Fruit fly (Drosophila melanogaster) whole organism, embryonic: ENCODE data around the gene Scox.

Experiments
- Awh ChIP-seq: fragments of 200-800 bp; sonication (Bioruptor generic); IDR thresholded peaks from 2 replicates; pipeline ENCODE4, ENCODE4 v1.3.6; 2022; ENCODE audit warnings: missing biosample characterization, missing genetic modification characterization
- CG10267 ChIP-seq: fragments of 200-800 bp; sonication (Bioruptor generic); optimal IDR thresholded peaks from 2 replicates; lab custom pipeline; 2018; ENCODE audit warnings: missing biosample characterization, mild to moderate bottlenecking, missing genetic modification characterization, moderate library complexity
- CG11398 ChIP-seq: fragments of 200-800 bp; sonication (Bioruptor generic); optimal IDR thresholded peaks from 2 replicates; lab custom pipeline; 2016; ENCODE audit warnings: missing biosample characterization, missing genetic modification characterization
- CG11504 ChIP-seq: fragments of 200-800 bp; sonication (Bioruptor generic); optimal IDR thresholded peaks from 3 replicates; lab custom pipeline; 2019; ENCODE audit warnings: missing biosample characterization, mild to moderate bottlenecking, missing genetic modification characterization, moderate library complexity
- CG13624 ChIP-seq: fragments of 200-800 bp; sonication (Bioruptor generic); optimal IDR thresholded peaks from 2 replicates; lab custom pipeline; 2016; ENCODE audit warnings: missing biosample characterization, missing genetic modification characterization
- CG13775 ChIP-seq: fragments of 200-800 bp; sonication (Bioruptor generic); optimal IDR thresholded peaks from 3 replicates; lab custom pipeline; 2017; ENCODE audit warnings: missing biosample characterization, mild to moderate bottlenecking, missing genetic modification characterization
- CG14050 ChIP-seq: fragments of 200-800 bp; sonication (Bioruptor generic); IDR thresholded peaks from 3 replicates; pipeline ENCODE4 v1.3.6; 2022; ENCODE audit warnings: missing biosample characterization, missing genetic modification characterization
- CG15514 ChIP-seq: fragments of 200-800 bp; sonication (Bioruptor generic); optimal IDR thresholded peaks from 3 replicates; lab custom pipeline; 2017; ENCODE audit warnings: missing biosample characterization, missing genetic modification characterization, mild to moderate bottlenecking, moderate library complexity, missing genetic modification reagents
- CG17361 ChIP-seq: fragments of 200-800 bp; sonication (Bioruptor generic); IDR thresholded peaks from 3 replicates; pipeline ENCODE4 v1.3.6; 2022; ENCODE audit warnings: missing biosample characterization, missing genetic modification characterization
- CG18476 ChIP-seq: fragments of 200-800 bp; sonication (Bioruptor generic); optimal IDR thresholded peaks from 2 replicates; lab custom pipeline; 2016; ENCODE audit warnings: missing biosample characterization, mild to moderate bottlenecking, missing genetic modification characterization
- CG2120 ChIP-seq: fragments of 200-800 bp; sonication (Bioruptor generic); optimal IDR thresholded peaks from 3 replicates; lab custom pipeline; 2016; ENCODE audit warnings: missing biosample characterization, missing genetic modification characterization
- CG2678 ChIP-seq: fragments of 200-800 bp; sonication (Bioruptor generic); optimal IDR thresholded peaks from 3 replicates; lab custom pipeline; 2019; ENCODE audit warnings: missing biosample characterization, mild to moderate bottlenecking, missing genetic modification characterization, moderate library complexity
- CG31388 ChIP-seq: fragments of 200-800 bp; sonication (Bioruptor generic); optimal IDR thresholded peaks from 2 replicates; lab custom pipeline; 2016; ENCODE audit warnings: missing biosample characterization, missing genetic modification characterization
- CG4707 ChIP-seq: fragments of 200-800 bp; sonication (Bioruptor generic); optimal IDR thresholded peaks from 2 replicates; lab custom pipeline; 2018; ENCODE audit warnings: missing biosample characterization, mild to moderate bottlenecking, missing genetic modification characterization, moderate library complexity
- CG6791 ChIP-seq: fragments of 200-800 bp; sonication (Bioruptor generic); IDR thresholded peaks from 3 replicates; pipeline ENCODE4 v1.3.6; 2022; ENCODE audit warnings: missing biosample characterization, missing genetic modification characterization; ENCODE audit not compliant: partially characterized antibody
- CG7786 ChIP-seq: fragments of 200-800 bp; sonication (Bioruptor generic); optimal IDR thresholded peaks from 2 replicates; lab custom pipeline; 2016; ENCODE audit warnings: missing biosample characterization, missing genetic modification characterization
- CG8478 ChIP-seq: fragments of >200 bp; optimal IDR thresholded peaks from 2 replicates; lab custom pipeline; 2018
- CG8924 ChIP-seq: fragments of 200-800 bp; optimal IDR thresholded peaks from 3 replicates; lab custom pipeline; 2019; ENCODE audit warnings: missing biosample characterization, mild to moderate bottlenecking, missing genetic modification characterization, moderate library complexity
- Chrac-16 ChIP-seq: fragments of 200-800 bp; sonication (Bioruptor generic); optimal IDR thresholded peaks from 3 replicates; lab custom pipeline; 2016; ENCODE audit warnings: missing biosample characterization, missing genetic modification characterization
- Gsc ChIP-seq: fragments of 200-800 bp; sonication (Bioruptor generic); IDR thresholded peaks from 2 replicates; pipeline ENCODE4 v1.3.6; 2022; ENCODE audit warnings: missing biosample characterization, missing genetic modification characterization
- Lhr ChIP-seq: fragments of 200-800 bp; sonication (Bioruptor generic); optimal IDR thresholded peaks from 3 replicates; lab custom pipeline; 2017; ENCODE audit warnings: mild to moderate bottlenecking, missing biosample characterization, missing genetic modification reagents, missing genetic modification characterization
- Sox100B ChIP-seq: fragments of 200-800 bp; sonication (Bioruptor generic); optimal IDR thresholded peaks from 3 replicates; lab custom pipeline; 2018; ENCODE audit warnings: missing biosample characterization, mild to moderate bottlenecking, missing genetic modification characterization
- abd-A ChIP-seq: fragments of 200-800 bp; sonication (Bioruptor generic); optimal IDR thresholded peaks from 3 replicates; lab custom pipeline; 2019; ENCODE audit warnings: missing biosample characterization, mild to moderate bottlenecking, missing genetic modification characterization, moderate library complexity
- bsh ChIP-seq, 2 experiments: fragments of 200-800 bp; sonication (Bioruptor generic); optimal IDR thresholded peaks; 2 replicates each; lab custom pipeline; 2017 to 2018; ENCODE audit warnings: mild to moderate bottlenecking in 2 of 2, missing biosample characterization in 2 of 2, missing genetic modification characterization in 2 of 2, moderate library complexity in 1 of 2
- chinmo ChIP-seq: fragments of 200-800 bp; sonication (Bioruptor generic); IDR thresholded peaks from 4 replicates; pipeline ENCODE4 v1.3.6; 2022; ENCODE audit warnings: missing biosample characterization, missing genetic modification characterization; ENCODE audit not compliant: partially characterized antibody
- chm ChIP-seq: fragments of 200-800 bp; sonication (Bioruptor generic); IDR thresholded peaks from 2 replicates; pipeline ENCODE4 v1.3.6; 2022; ENCODE audit warnings: missing biosample characterization, missing genetic modification characterization
- dati ChIP-seq: fragments of 200-800 bp; sonication (Bioruptor generic); IDR thresholded peaks from 2 replicates; pipeline ENCODE4 v1.3.6; 2022; ENCODE audit warnings: missing biosample characterization, missing genetic modification characterization
- fd64A ChIP-seq: fragments of 200-800 bp; sonication (Bioruptor generic); optimal IDR thresholded peaks from 3 replicates; lab custom pipeline; 2018; ENCODE audit warnings: missing biosample characterization, mild to moderate bottlenecking, missing genetic modification characterization
- fu2 ChIP-seq: fragments of 200-800 bp; sonication (Bioruptor generic); optimal IDR thresholded peaks from 2 replicates; lab custom pipeline; 2016; ENCODE audit warnings: missing biosample characterization, missing genetic modification characterization
- gcm ChIP-seq: fragments of 200-800 bp; sonication (Bioruptor generic); optimal IDR thresholded peaks from 2 replicates; lab custom pipeline; 2019; ENCODE audit warnings: missing biosample characterization, mild to moderate bottlenecking, missing genetic modification characterization, moderate library complexity
- gem ChIP-seq: fragments of 200-800 bp; sonication (Bioruptor generic); optimal IDR thresholded peaks from 2 replicates; lab custom pipeline; 2019; ENCODE audit warnings: missing biosample characterization, mild to moderate bottlenecking, missing genetic modification characterization, moderate library complexity
- jing ChIP-seq: fragments of 200-800 bp; sonication (Bioruptor generic); optimal IDR thresholded peaks from 2 replicates; lab custom pipeline; 2018; ENCODE audit warnings: missing biosample characterization, mild to moderate bottlenecking, missing genetic modification characterization
- lilli ChIP-seq: fragments of 200-800 bp; sonication (Bioruptor generic); optimal IDR thresholded peaks from 3 replicates; lab custom pipeline; 2016; ENCODE audit warnings: missing biosample characterization, missing genetic modification characterization
- lov ChIP-seq, 2 experiments: fragments of 200-800 bp in 1 of 2; fragments of >200 bp in 1 of 2; sonication (Bioruptor generic) in 1 of 2; IDR thresholded peaks in 1 of 2; optimal IDR thresholded peaks in 1 of 2; 2 replicates in 1 of 2; 3 replicates in 1 of 2; pipeline versions ENCODE4 v1.3.6 to Lab custom; 2017 to 2022; ENCODE audit warnings: missing biosample characterization in 1 of 2, missing genetic modification characterization in 1 of 2
- mirr ChIP-seq: fragments of 200-800 bp; sonication (Bioruptor generic); optimal IDR thresholded peaks from 3 replicates; lab custom pipeline; 2018; ENCODE audit warnings: missing biosample characterization, mild to moderate bottlenecking, missing genetic modification characterization
- nerfin-1 ChIP-seq: fragments of 200-800 bp; sonication (Bioruptor generic); optimal IDR thresholded peaks from 3 replicates; lab custom pipeline; 2019; ENCODE audit warnings: missing biosample characterization, mild to moderate bottlenecking, missing genetic modification characterization, moderate library complexity
- onecut ChIP-seq: fragments of 200-800 bp; sonication (Bioruptor generic); IDR thresholded peaks from 2 replicates; pipeline ENCODE4 v1.3.6; 2022; ENCODE audit warnings: missing biosample characterization, missing genetic modification characterization
- peb ChIP-seq: fragments of 200-800 bp; sonication (Bioruptor generic); IDR thresholded peaks from 2 replicates; pipeline ENCODE4 v1.3.6; 2022; ENCODE audit warnings: missing biosample characterization, missing genetic modification characterization
- pfk ChIP-seq: fragments of 200-800 bp; sonication (Bioruptor generic); optimal IDR thresholded peaks from 2 replicates; lab custom pipeline; 2018; ENCODE audit warnings: missing biosample characterization, mild to moderate bottlenecking, missing genetic modification characterization, moderate library complexity
- pho ChIP-seq: fragments of 200-800 bp; sonication (Bioruptor generic); optimal IDR thresholded peaks from 2 replicates; lab custom pipeline; 2016; ENCODE audit warnings: missing biosample characterization, missing genetic modification characterization
- ranshi ChIP-seq: fragments of 200-800 bp; sonication (Bioruptor generic); IDR thresholded peaks from 2 replicates; pipeline ENCODE4 v1.3.6; 2022; ENCODE audit warnings: missing biosample characterization, missing genetic modification characterization
- seq ChIP-seq: fragments of 200-800 bp; sonication (Bioruptor generic); IDR thresholded peaks from 2 replicates; pipeline ENCODE4 v1.3.6; 2022; ENCODE audit warnings: missing biosample characterization, missing genetic modification characterization
- sisA ChIP-seq: fragments of 200-800 bp; sonication (Bioruptor generic); IDR thresholded peaks from 2 replicates; pipeline ENCODE4 v1.3.6; 2022; ENCODE audit warnings: missing biosample characterization, missing genetic modification characterization
- sqz ChIP-seq: fragments of 200-800 bp; sonication (Bioruptor generic); optimal IDR thresholded peaks from 3 replicates; lab custom pipeline; 2018; ENCODE audit warnings: missing biosample characterization, mild to moderate bottlenecking, missing genetic modification characterization
- sug ChIP-seq: fragments of 200-800 bp; optimal IDR thresholded peaks from 2 replicates; lab custom pipeline; 2019; ENCODE audit warnings: missing biosample characterization, mild to moderate bottlenecking, missing genetic modification characterization, moderate library complexity
- tll ChIP-seq, 2 experiments: fragments of 200-800 bp in 1 of 2; fragments of >200 bp in 1 of 2; sonication (Bioruptor generic) in 1 of 2; optimal IDR thresholded peaks; 2 replicates each; lab custom pipeline; 2017 to 2019; ENCODE audit warnings: missing biosample characterization in 2 of 2, missing genetic modification characterization in 2 of 2, mild to moderate bottlenecking in 1 of 2, moderate library complexity in 1 of 2
- trem ChIP-seq: fragments of 200-800 bp; optimal IDR thresholded peaks from 3 replicates; lab custom pipeline; 2019; ENCODE audit warnings: missing biosample characterization, mild to moderate bottlenecking, missing genetic modification characterization, moderate library complexity
- usp ChIP-seq: fragments of >200 bp; optimal IDR thresholded peaks from 2 replicates; lab custom pipeline; 2017; ENCODE audit warnings: missing biosample characterization, missing genetic modification characterization
- wor ChIP-seq: fragments of 200-800 bp; sonication (Bioruptor generic); IDR thresholded peaks from 2 replicates; pipeline ENCODE4 v1.3.6; 2022; ENCODE audit warnings: missing biosample characterization, missing genetic modification characterization
- zf30C ChIP-seq: fragments of 200-800 bp; sonication (Bioruptor generic); optimal IDR thresholded peaks from 3 replicates; lab custom pipeline; 2018; ENCODE audit warnings: missing biosample characterization, mild to moderate bottlenecking, missing genetic modification characterization

The Scox gene

dm6 chr2L:4945300-4945699 is 23.4 kb downstream of the Scox start, which contains the start of the genes mRpL24 and betaggt-I (continued):
- peak; percentile 89 for TF ChIP-seq pho (GFP tag; lab: Kevin White, UChicago)
- TF ChIP-seq CG13775 = peak; percentile 97
- TF ChIP-seq CG2120 (GFP tag; lab: Kevin White, UChicago) = peak; percentile 96
- TF ChIP-seq onecut (GFP tag; lab: Robert Waterston, UW) = peak; percentile 89
- TF ChIP-seq mirr = peak; percentile 72
- TF ChIP-seq seq (GFP tag; lab: Robert Waterston, UW) = peak; percentile 95
- peak; percentile 88 for TF ChIP-seq sisA (GFP tag; lab: Robert Waterston, UW)
- TF ChIP-seq Lhr = peak; percentile 77
- TF ChIP-seq wor (GFP tag; lab: Robert Waterston, UW) = peak; percentile 93
- peak; percentile 75 for TF ChIP-seq jing (GFP tag; lab: Kevin White, UChicago)
- peak; percentile 92 for TF ChIP-seq CG15514 (GFP tag; lab: Kevin White, UChicago)
- peak; percentile 96 for TF ChIP-seq gcm (GFP tag; lab: Kevin White, UChicago)
- no peak for TF ChIP-seq usp (GFP tag; lab: Kevin White, UChicago)
- TF ChIP-seq CG4707 (GFP tag; lab: Kevin White, UChicago) = peak; percentile 83
- TF ChIP-seq Gsc (GFP tag; lab: Robert Waterston, UW) = peak; percentile 84
- peak; percentile 64 for TF ChIP-seq CG13624 (GFP tag; lab: Kevin White, UChicago)
- TF ChIP-seq trem (tag; lab: Kevin White, UChicago) = peak; percentile 95
- peak in 1 of 2 experiments; percentile 98 for TF ChIP-seq bsh (GFP tag; optimal IDR thresholded peaks at IDR 0.05; lab: Kevin White, UChicago)
- peak; percentile 12 for TF ChIP-seq zf30C (GFP tag; lab: Kevin White, UChicago)
- peak; percentile 92 for TF ChIP-seq CG10267
- peak; percentile 94 for TF ChIP-seq CG14050
- no peak for TF ChIP-seq sqz (GFP tag; lab: Kevin White, UChicago)
- peak; percentile 98 for TF ChIP-seq Awh (GFP tag; lab: Robert Waterston, UW)
- peak; percentile 96 for TF ChIP-seq lilli (GFP tag; lab: Kevin White, UChicago)
- peak; percentile 98 for TF ChIP-seq CG17361 (GFP tag; lab: Robert Waterston, UW)
- TF ChIP-seq ranshi (GFP tag; lab: Robert Waterston, UW) = peak; percentile 97
- no peak for TF ChIP-seq lov (optimal IDR thresholded peaks at IDR 0.05; lab: Kevin White, UChicago)
- peak; percentile 93 for TF ChIP-seq lov (GFP tag; IDR thresholded peaks at IDR 0.05; lab: Robert Waterston, UW)
- no peak for TF ChIP-seq CG6791 (GFP tag; lab: Robert Waterston, UW)
- TF ChIP-seq abd-A (tag; lab: Kevin White, UChicago) = no peak
- TF ChIP-seq dati = peak; percentile 79
- TF ChIP-seq peb (GFP tag; lab: Robert Waterston, UW) = peak; percentile 89
- peak; percentile 94 for TF ChIP-seq chm
- TF ChIP-seq CG8924 (tag; lab: Kevin White, UChicago) = peak; percentile 98
- peak; percentile 99 for TF ChIP-seq gem (tag; lab: Kevin White, UChicago)
- peak; percentile 95 for TF ChIP-seq CG11504 (tag; lab: Kevin White, UChicago)
- peak; percentile 94 for TF ChIP-seq Chrac-16 (GFP tag; lab: Kevin White, UChicago)
- peak; percentile 93 for TF ChIP-seq Sox100B (GFP tag; lab: Kevin White, UChicago)
- peak; percentile 28 for TF ChIP-seq CG11398
- TF ChIP-seq tll (GFP tag; optimal IDR thresholded peaks at IDR 0.05; lab: Kevin White, UChicago) = peak in 1 of 2 experiments; percentile 27
- no peak for TF ChIP-seq chinmo (GFP tag; lab: Robert Waterston, UW)
- peak; percentile 95 for TF ChIP-seq nerfin-1 (tag; lab: Kevin White, UChicago)
- TF ChIP-seq CG31388 = peak; percentile 91
- TF ChIP-seq pfk (GFP tag; lab: Kevin White, UChicago) = peak; percentile 44
- peak; percentile 53 for TF ChIP-seq fd64A (GFP tag; lab: Kevin White, UChicago)
- TF ChIP-seq CG18476 = peak; percentile 92
- TF ChIP-seq CG7786 = peak; percentile 72
- peak; percentile 58 for TF ChIP-seq fu2 (GFP tag; lab: Kevin White, UChicago)
- TF ChIP-seq sug = peak; percentile 96
- no peak for TF ChIP-seq CG8478
- TF ChIP-seq CG2678 (tag; lab: Kevin White, UChicago) = peak; percentile 98
